Worm (Caenorhabditis elegans) whole organism, dauer: ENCODE results near the gene prp-8.

Source experiments
- unc-62 ChIP-seq: sonication (generic microtip); optimal IDR thresholded peaks from 2 replicates; lab custom pipeline; 2017; ENCODE audit warnings: missing biosample characterization, missing genetic modification reagents, missing genetic modification characterization

The prp-8 gene

ce11 chrIII:8163788-8164423 lies at the start of gene prp-8:
TSS of gene prp-8 (plus strand) at chrIII:8164373.
- no peak for TF ChIP-seq unc-62 (GFP tag; lab: Kevin White, UChicago)

ce11 chrIII:8115877-8116276 lies 48.3 kb upstream of the prp-8 start:
- no peak for TF ChIP-seq unc-62 (GFP tag; lab: Kevin White, UChicago)

ce11 chrIII:8117155-8117554 lies 47.0 kb upstream of the prp-8 start:
- TF ChIP-seq unc-62 (GFP tag; lab: Kevin White, UChicago), result no peak

ce11 chrIII:8121132-8121531 lies 43.0 kb upstream of the prp-8 start, which contains the start of gene gei-8:
TSS of gene gei-8 (minus strand) at chrIII:8121232.
- TF ChIP-seq unc-62 (GFP tag; lab: Kevin White, UChicago), result no peak

ce11 chrIII:8121923-8122322 lies 42.2 kb upstream of the prp-8 start:
- TF ChIP-seq unc-62 (GFP tag; lab: Kevin White, UChicago), result no peak

- no peak for TF ChIP-seq unc-62 (GFP tag; lab: Kevin White, UChicago)
These were observed 39.9 kb upstream of the prp-8 start for ce11 chrIII:8124323-8124722.

- TF ChIP-seq unc-62 (GFP tag; lab: Kevin White, UChicago), result no peak
These were observed 38.9 kb upstream of the prp-8 start for ce11 chrIII:8125234-8125633.

ce11 chrIII:8126978-8127377 lies 37.2 kb upstream of the prp-8 start:
- no peak for TF ChIP-seq unc-62 (GFP tag; lab: Kevin White, UChicago)

ce11 chrIII:8129195-8129594 lies 35.0 kb upstream of the prp-8 start:
- no peak for TF ChIP-seq unc-62 (GFP tag; lab: Kevin White, UChicago)

ce11 chrIII:8130177-8130902 lies 33.8 kb upstream of the prp-8 start, which contains the start of the genes rpl-21 and C14B9.10:
TSS of gene rpl-21 (minus strand) at chrIII:8130227.
TSS of gene C14B9.10 (plus strand) at chrIII:8130852.
- TF ChIP-seq unc-62 (GFP tag; lab: Kevin White, UChicago), result no peak

- no peak for TF ChIP-seq unc-62 (GFP tag; lab: Kevin White, UChicago)
These were observed 31.7 kb upstream of the prp-8 start for ce11 chrIII:8132496-8132895.

ce11 chrIII:8133346-8133745 lies 30.8 kb upstream of the prp-8 start, which contains the start of gene C14B9.2:
TSS of gene C14B9.2 (plus strand) at chrIII:8133665.
- TF ChIP-seq unc-62 (GFP tag; lab: Kevin White, UChicago), result no peak

ce11 chrIII:8136517-8137099 lies 27.6 kb upstream of the prp-8 start:
- TF ChIP-seq unc-62 (GFP tag; lab: Kevin White, UChicago), result no peak

ce11 chrIII:8137777-8138176 lies 26.4 kb upstream of the prp-8 start, which contains the start of gene hsp-12.2:
TSS of gene hsp-12.2 (plus strand) at chrIII:8138077.
- no peak for TF ChIP-seq unc-62 (GFP tag; lab: Kevin White, UChicago)

- no peak for TF ChIP-seq unc-62 (GFP tag; lab: Kevin White, UChicago)
These were observed 22.0 kb upstream of the prp-8 start for ce11 chrIII:8142217-8142616.

ce11 chrIII:8144574-8145065 lies 19.6 kb upstream of the prp-8 start, which contains the start of the genes C14B9.8 and mrpl-18:
TSS of gene C14B9.8 (minus strand) at chrIII:8144629.
TSS of gene mrpl-18 (plus strand) at chrIII:8145015.
- TF ChIP-seq unc-62 (GFP tag; lab: Kevin White, UChicago), result no peak
